Worm (Caenorhabditis elegans): ENCODE data around the gene F15A4.10.

DNA sequence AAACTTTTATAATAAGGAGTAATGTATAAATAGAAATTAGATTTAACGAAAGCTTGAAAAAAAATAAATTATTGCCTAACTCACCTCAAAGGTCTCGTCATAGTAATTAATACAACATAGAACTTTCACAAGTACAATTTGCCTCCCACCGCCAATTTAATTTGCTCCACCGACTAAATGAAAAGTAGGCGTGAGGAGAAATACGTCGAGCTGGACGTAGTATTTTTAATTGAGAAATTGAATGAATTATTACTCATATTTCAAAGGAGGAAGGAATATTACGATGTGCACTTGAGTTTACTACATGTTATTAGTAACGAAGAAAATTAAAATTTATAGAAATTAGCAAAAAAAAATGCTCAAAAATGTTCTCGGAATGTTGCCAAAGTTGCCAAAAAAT is 46.5 kb downstream of the F15A4.10 start, which contains the start of gene Y57A10C.9:
- TF ChIP-seq zip-8 (tag; optimal IDR thresholded peaks at IDR 0.05) (no peak), mab-5 (tag; optimal IDR thresholded peaks at IDR 0.05) (no peak)

Data from whole organism, mixed stage, embryonic.